Worm (Caenorhabditis elegans): ENCODE results near the gene F47B10.4.

- TF ChIP-seq F13C5.2 (tag; optimal IDR thresholded peaks at IDR 0.05) (no peak), flt-1 (GFP tag; IDR thresholded peaks at IDR 0.05) (no peak), hmbx-1 (tag; optimal IDR thresholded peaks at IDR 0.05) (no peak), ama-1 (optimal IDR thresholded peaks at IDR 0.05) (no peak), hmg-4 (GFP tag; optimal IDR thresholded peaks at IDR 0.05) (no peak), hnd-1 (tag; optimal IDR thresholded peaks at IDR 0.05) (no peak), pes-1 (GFP tag; IDR thresholded peaks at IDR 0.05) (no peak), sea-1 (GFP tag; conservative IDR thresholded peaks at IDR 0.05) (no peak), ceh-13 (GFP tag; optimal IDR thresholded peaks at IDR 0.05) (no peak), ets-7 (tag; optimal IDR thresholded peaks at IDR 0.05) (no peak), tbx-11 (GFP tag; IDR thresholded peaks at IDR 0.05) (no peak), tra-4 (tag; optimal IDR thresholded peaks at IDR 0.05) (no peak)
Measured at ce11 chrX:10910716-10911115, 19.7 kb downstream of the F47B10.4 start, which contains the start of gene F47B10.8.
